5 worm cellular contexts compared by ENCODE assay signal in the genomic region with DNA sequence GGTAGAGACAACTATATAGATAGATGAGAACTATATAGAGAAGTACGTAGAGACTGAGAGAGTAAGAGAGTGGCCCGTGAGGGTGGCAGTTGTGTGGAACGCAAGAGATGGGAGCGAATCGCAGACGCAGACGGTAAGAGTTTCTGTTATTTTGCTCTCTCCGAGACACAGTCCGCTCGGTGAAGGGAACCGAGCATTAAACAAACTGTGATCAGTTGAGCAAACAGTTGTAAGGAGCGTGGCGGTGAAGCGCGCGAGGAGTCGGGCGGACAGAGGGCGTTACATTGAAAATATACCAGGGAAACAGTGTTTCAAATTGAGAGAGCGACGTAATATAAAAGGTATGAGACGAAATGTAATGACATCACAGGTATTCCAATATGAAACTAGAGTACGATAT.
TF ChIP-seq lines count a peak whose summit lies in the region.

No protein-coding gene starts in this region.

TF ChIP-seq in whole organism, L1 larva, 84 proteins besides CTCF, POLR2A, EP300 and RAD21 (continues in another document):
- TF ChIP-seq irx-1 (tag; optimal IDR thresholded peaks at IDR 0.05; lab: Kevin White, UChicago): no peak
- no peak for TF ChIP-seq tlp-1 (tag; optimal IDR thresholded peaks at IDR 0.05; lab: Kevin White, UChicago)
- peak in 1 of 2 experiments; percentile 55 for TF ChIP-seq mdl-1 (tag; optimal IDR thresholded peaks at IDR 0.05; lab: Kevin White, UChicago)
- TF ChIP-seq nhr-20 (tag; optimal IDR thresholded peaks at IDR 0.05; lab: Kevin White, UChicago): peak; percentile 87
- TF ChIP-seq rnt-1 (tag; optimal IDR thresholded peaks at IDR 0.05; lab: Kevin White, UChicago): peak; percentile 27
- TF ChIP-seq snu-23 (GFP tag; optimal IDR thresholded peaks at IDR 0.05; lab: Kevin White, UChicago): peak; percentile 43
- TF ChIP-seq tbx-2 (tag; optimal IDR thresholded peaks at IDR 0.05; lab: Kevin White, UChicago): peak; percentile 63
- TF ChIP-seq nhr-85 (tag; lab: Kevin White, UChicago): peak; percentile 85
- peak; percentile 58 for TF ChIP-seq nhr-77 (tag; optimal IDR thresholded peaks at IDR 0.05; lab: Kevin White, UChicago)
- TF ChIP-seq Y116A8C.19 (tag; optimal IDR thresholded peaks at IDR 0.05; lab: Kevin White, UChicago; ENCODE audit: borderline replicate concordance): no peak
- TF ChIP-seq jun-1 (tag; optimal IDR thresholded peaks at IDR 0.05; lab: Kevin White, UChicago): peak; percentile 59
- TF ChIP-seq pqm-1 (tag; optimal IDR thresholded peaks at IDR 0.05; lab: Kevin White, UChicago): no peak
- TF ChIP-seq nhr-84 (tag; optimal IDR thresholded peaks at IDR 0.05; lab: Kevin White, UChicago): no peak
- no peak for TF ChIP-seq dsc-1 (tag; optimal IDR thresholded peaks at IDR 0.05; lab: Kevin White, UChicago)
- no peak for TF ChIP-seq pag-3 (tag; optimal IDR thresholded peaks at IDR 0.05; lab: Kevin White, UChicago; ENCODE audit: borderline replicate concordance, insufficient read depth)
- TF ChIP-seq hpl-2 (GFP tag; optimal IDR thresholded peaks at IDR 0.05; lab: Kevin White, UChicago): peak; percentile 16
- peak; percentile 82 for TF ChIP-seq lin-14 (GFP tag; optimal IDR thresholded peaks at IDR 0.05; lab: Kevin White, UChicago)

TF ChIP-seq in whole organism, L3 larva, 47 proteins besides CTCF, POLR2A, EP300 and RAD21:
- TF ChIP-seq snpc-4 (tag; optimal IDR thresholded peaks at IDR 0.05; lab: Kevin White, UChicago) (peak; percentile 6), mdl-1 (tag; optimal IDR thresholded peaks at IDR 0.05; lab: Kevin White, UChicago) (peak; percentile 1), pqm-1 (tag; optimal IDR thresholded peaks at IDR 0.05; lab: Kevin White, UChicago) (peak; percentile 87), nhr-43 (tag; optimal IDR thresholded peaks at IDR 0.05; lab: Kevin White, UChicago; ENCODE audit: poor library complexity, severe bottlenecking) (peak; percentile 26), egl-5 (tag; optimal IDR thresholded peaks at IDR 0.05; lab: Kevin White, UChicago) (no peak), nhr-77 (tag; optimal IDR thresholded peaks at IDR 0.05; lab: Kevin White, UChicago) (no peak), fos-1 (tag; optimal IDR thresholded peaks at IDR 0.05; lab: Kevin White, UChicago) (peak; percentile 3), ZK546.5 (tag; optimal IDR thresholded peaks at IDR 0.05; lab: Kevin White, UChicago) (no peak), jun-1 (tag; optimal IDR thresholded peaks at IDR 0.05; lab: Kevin White, UChicago) (peak; percentile 43), daf-12 (tag; optimal IDR thresholded peaks at IDR 0.05; lab: Kevin White, UChicago) (no peak), pha-4 (tag; optimal IDR thresholded peaks at IDR 0.05; lab: Kevin White, UChicago) (peak; percentile 90), elt-2 (tag; optimal IDR thresholded peaks at IDR 0.05; lab: Kevin White, UChicago) (peak; percentile 89), hmg-11 (tag; optimal IDR thresholded peaks at IDR 0.05; lab: Kevin White, UChicago) (peak; percentile 59), nfya-1 (tag; optimal IDR thresholded peaks at IDR 0.05; lab: Kevin White, UChicago; ENCODE audit: insufficient read depth) (peak; percentile 23), ceh-82 (tag; optimal IDR thresholded peaks at IDR 0.05; lab: Kevin White, UChicago) (no peak), fkh-2 (tag; optimal IDR thresholded peaks at IDR 0.05; lab: Kevin White, UChicago) (no peak), lsy-12 (tag; optimal IDR thresholded peaks at IDR 0.05; lab: Kevin White, UChicago) (peak; percentile 43)
TF ChIP-seq in whole organism, L3 larva: peak in this region for 11.

TF ChIP-seq in whole organism, early embryonic, 17 proteins besides CTCF, POLR2A, EP300 and RAD21:
- TF ChIP-seq aly-1 (tag; optimal IDR thresholded peaks at IDR 0.05; lab: Kevin White, UChicago) (no peak), B0310.2 (tag; optimal IDR thresholded peaks at IDR 0.05; lab: Kevin White, UChicago) (peak; percentile 25), ama-1 (optimal IDR thresholded peaks at IDR 0.05; lab: Kevin White, UChicago) (no peak), tra-4 (tag; optimal IDR thresholded peaks at IDR 0.05; lab: Kevin White, UChicago) (no peak), tbx-11 (GFP tag; IDR thresholded peaks at IDR 0.05; lab: Robert Waterston, UW) (no peak), F13C5.2 (tag; optimal IDR thresholded peaks at IDR 0.05; lab: Kevin White, UChicago) (peak; percentile 1), pes-1 (GFP tag; IDR thresholded peaks at IDR 0.05; lab: Robert Waterston, UW) (no peak), ets-7 (tag; optimal IDR thresholded peaks at IDR 0.05; lab: Kevin White, UChicago) (no peak), ceh-13 (GFP tag; optimal IDR thresholded peaks at IDR 0.05; lab: Kevin White, UChicago) (no peak), ceh-36 (tag; optimal IDR thresholded peaks at IDR 0.05; lab: Kevin White, UChicago) (no peak), flt-1 (GFP tag; IDR thresholded peaks at IDR 0.05; lab: Robert Waterston, UW) (no peak), scrt-1 (GFP tag; IDR thresholded peaks at IDR 0.05; lab: Robert Waterston, UW) (no peak), tbx-37 (GFP tag; conservative IDR thresholded peaks at IDR 0.05; lab: Robert Waterston, UW) (no peak)
TF ChIP-seq in whole organism, early embryonic: peak in this region for 2.

TF ChIP-seq in whole organism, midembryonic, 9 proteins besides CTCF, POLR2A, EP300 and RAD21:
- no peak for TF ChIP-seq ref-1 (GFP tag; conservative IDR thresholded peaks at IDR 0.05; lab: Robert Waterston, UW)
- TF ChIP-seq klf-2 (GFP tag; conservative IDR thresholded peaks at IDR 0.05; lab: Robert Waterston, UW): no peak
- TF ChIP-seq T22C8.4 (GFP tag; IDR thresholded peaks at IDR 0.05; lab: Robert Waterston, UW): no peak
- TF ChIP-seq med-1 (GFP tag; optimal IDR thresholded peaks at IDR 0.05; lab: Kevin White, UChicago; ENCODE audit: insufficient read depth): no peak
- TF ChIP-seq flt-1 (GFP tag; IDR thresholded peaks at IDR 0.05; lab: Robert Waterston, UW): 0 out of 2 replicates have a peak, but pooled peaks have one; percentile 28
- no peak for TF ChIP-seq tab-1 (GFP tag; IDR thresholded peaks at IDR 0.05; lab: Robert Waterston, UW)
- TF ChIP-seq ztf-23 (GFP tag; IDR thresholded peaks at IDR 0.05; lab: Robert Waterston, UW): 0 out of 2 replicates have a peak, but pooled peaks have one; percentile 54
- TF ChIP-seq ztf-29 (GFP tag; IDR thresholded peaks at IDR 0.05; lab: Robert Waterston, UW): no peak
- peak; percentile 66 for TF ChIP-seq cog-1 (tag; optimal IDR thresholded peaks at IDR 0.05; lab: Kevin White, UChicago)

TF ChIP-seq in whole organism, young adult, 124 proteins besides CTCF, POLR2A, EP300 and RAD21:
- TF ChIP-seq sptf-2 (GFP tag; optimal IDR thresholded peaks at IDR 0.05; lab: Kevin White, UChicago): no peak
- no peak for TF ChIP-seq die-1 (tag; optimal IDR thresholded peaks at IDR 0.05; lab: Kevin White, UChicago)
- TF ChIP-seq zfh-2 (GFP tag; conservative IDR thresholded peaks at IDR 0.05; lab: Robert Waterston, UW): peak; percentile 82
- peak in 1 of 2 experiments; percentile 14 for TF ChIP-seq let-607 (tag; optimal IDR thresholded peaks at IDR 0.05; lab: Kevin White, UChicago)
- TF ChIP-seq attf-5 (GFP tag; optimal IDR thresholded peaks at IDR 0.05; lab: Kevin White, UChicago): peak; percentile 45
- peak; percentile 15 for TF ChIP-seq madf-10 (tag; optimal IDR thresholded peaks at IDR 0.05; lab: Kevin White, UChicago)
- peak; percentile 40 for TF ChIP-seq lin-40 (tag; optimal IDR thresholded peaks at IDR 0.05; lab: Kevin White, UChicago)
- TF ChIP-seq tbp1 (GFP tag; optimal IDR thresholded peaks at IDR 0.05; lab: Kevin White, UChicago): peak; percentile 9
- peak; percentile 1 for TF ChIP-seq ztf-18 (tag; optimal IDR thresholded peaks at IDR 0.05; lab: Kevin White, UChicago)
- no peak for TF ChIP-seq Y67H2A.10 (GFP tag; conservative IDR thresholded peaks at IDR 0.05; lab: Robert Waterston, UW)
- no peak for TF ChIP-seq ccch-3 (GFP tag; optimal IDR thresholded peaks at IDR 0.05; lab: Kevin White, UChicago)
- TF ChIP-seq tlf-1 (GFP tag; optimal IDR thresholded peaks at IDR 0.05; lab: Kevin White, UChicago): peak; percentile 3
- TF ChIP-seq repo-1 (tag; optimal IDR thresholded peaks at IDR 0.05; lab: Kevin White, UChicago): peak; percentile 33
- TF ChIP-seq madf-8 (GFP tag; conservative IDR thresholded peaks at IDR 0.05; lab: Robert Waterston, UW): no peak
- TF ChIP-seq nhr-80 (tag; optimal IDR thresholded peaks at IDR 0.05; lab: Kevin White, UChicago): peak; percentile 96
- TF ChIP-seq nhr-90 (tag; optimal IDR thresholded peaks at IDR 0.05; lab: Kevin White, UChicago): peak; percentile 39
- TF ChIP-seq nfyb-1 (GFP tag; IDR thresholded peaks at IDR 0.05; lab: Robert Waterston, UW): peak; percentile 59; the same call in 1 of the 2 replicates
- TF ChIP-seq atf-7 (tag; optimal IDR thresholded peaks at IDR 0.05; lab: Kevin White, UChicago): peak; percentile 83
- peak; percentile 50 for TF ChIP-seq ets-4 (GFP tag; optimal IDR thresholded peaks at IDR 0.05; lab: Kevin White, UChicago)
- TF ChIP-seq mcd-1 (GFP tag; IDR thresholded peaks at IDR 0.05; lab: Robert Waterston, UW): peak; percentile 45
- TF ChIP-seq ztf-22 (GFP tag; optimal IDR thresholded peaks at IDR 0.05; lab: Kevin White, UChicago): peak; percentile 30
- TF ChIP-seq F37B4.10 (GFP tag; IDR thresholded peaks at IDR 0.05; lab: Robert Waterston, UW): 0 out of 2 replicates have a peak, but pooled peaks have one; percentile 43
- peak; percentile 63 for TF ChIP-seq hmg-1.2 (GFP tag; IDR thresholded peaks at IDR 0.05; lab: Robert Waterston, UW)
- TF ChIP-seq B0336.3 (GFP tag; IDR thresholded peaks at IDR 0.05; lab: Robert Waterston, UW): peak; percentile 66
- TF ChIP-seq dox-1 (GFP tag; IDR thresholded peaks at IDR 0.05; lab: Robert Waterston, UW): peak; percentile 60
- TF ChIP-seq cebp-1 (GFP tag; IDR thresholded peaks at IDR 0.05; lab: Robert Waterston, UW): no peak
- peak; percentile 61 for TF ChIP-seq cebp-1 (tag; optimal IDR thresholded peaks at IDR 0.05; lab: Kevin White, UChicago)
- TF ChIP-seq mes-4 (tag; optimal IDR thresholded peaks at IDR 0.05; lab: Kevin White, UChicago): no peak
- TF ChIP-seq lin-54 (GFP tag; optimal IDR thresholded peaks at IDR 0.05; lab: Kevin White, UChicago): peak; percentile 17
- no peak for TF ChIP-seq snpc-4 (GFP tag; optimal IDR thresholded peaks at IDR 0.05; lab: Kevin White, UChicago)
- peak in 2 of 4 experiments; percentile 53 for TF ChIP-seq snpc-4 (tag; optimal IDR thresholded peaks at IDR 0.05; lab: Kevin White, UChicago)
- no peak for TF ChIP-seq mel-28 (tag; optimal IDR thresholded peaks at IDR 0.05; lab: Kevin White, UChicago; ENCODE audit: borderline replicate concordance)
TF ChIP-seq in whole organism, young adult: peak in this region for 23.

Comparison
In these comparisons a context has a peak if more than half of its experiments do, and no peak if none do; other contexts are left out.
1. Of the 8 proteins assayed by ChIP-seq in both whole organism, young adult and whole organism, L1 larva: peak only in whole organism, young adult: none; only in whole organism, L1 larva: none; in both: nhr-90; in neither: 4; mixed calls (peak in some experiments, not most) for 3.